Fruit fly (Drosophila melanogaster) whole organism, prepupa: Measurements from ENCODE around the gene CG6321.

Experiments
- Blimp-1 ChIP-seq: fragments of 200-800 bp; sonication (Bioruptor generic); optimal IDR thresholded peaks from 3 replicates; lab custom pipeline; 2017; ENCODE audit warnings: missing biosample characterization, missing genetic modification characterization, mild to moderate bottlenecking, moderate library complexity, missing genetic modification reagents
- CG10631 ChIP-seq: fragments of 200-800 bp; sonication (Bioruptor generic); optimal IDR thresholded peaks from 2 replicates; lab custom pipeline; 2016; ENCODE audit warnings: missing biosample characterization, missing genetic modification characterization
- CG10669 ChIP-seq: fragments of 200-800 bp; sonication (Bioruptor generic); optimal IDR thresholded peaks from 3 replicates; lab custom pipeline; 2018; ENCODE audit warnings: missing biosample characterization, mild to moderate bottlenecking, missing genetic modification characterization, moderate library complexity
- CG11294 ChIP-seq: fragments of 200-800 bp; sonication (Bioruptor generic); IDR thresholded peaks from 2 replicates; pipeline ENCODE4 v1.3.6; 2022; ENCODE audit warnings: missing biosample characterization, missing genetic modification characterization
- CG11762 ChIP-seq: fragments of 200-800 bp; sonication (Bioruptor generic); optimal IDR thresholded peaks from 3 replicates; lab custom pipeline; 2016; ENCODE audit warnings: missing biosample characterization, missing genetic modification characterization; ENCODE audit not compliant: insufficient read depth
- CG15336 ChIP-seq: fragments of 200-800 bp; sonication (Bioruptor generic); IDR thresholded peaks from 2 replicates; pipeline ENCODE4 v1.3.6; 2022; ENCODE audit warnings: missing biosample characterization, missing genetic modification characterization
- CG1621 ChIP-seq: fragments of 200-800 bp; sonication (Bioruptor generic); optimal IDR thresholded peaks from 3 replicates; lab custom pipeline; 2018; ENCODE audit warnings: missing biosample characterization, mild to moderate bottlenecking, missing genetic modification characterization
- CG31627 ChIP-seq: fragments of 200-800 bp; sonication (Bioruptor generic); optimal IDR thresholded peaks from 3 replicates; lab custom pipeline; 2016; ENCODE audit warnings: missing biosample characterization, missing genetic modification characterization
- CG32006 ChIP-seq: fragments of 200-800 bp; sonication (Bioruptor generic); optimal IDR thresholded peaks from 3 replicates; lab custom pipeline; 2017; ENCODE audit warnings: missing biosample characterization, mild to moderate bottlenecking, missing genetic modification characterization
- CG34406 ChIP-seq: fragments of 200-800 bp; sonication (Bioruptor generic); optimal IDR thresholded peaks from 3 replicates; lab custom pipeline; 2016; ENCODE audit warnings: missing biosample characterization, missing genetic modification characterization
- CG3919 ChIP-seq: fragments of 200-800 bp; sonication (Bioruptor generic); optimal IDR thresholded peaks from 3 replicates; lab custom pipeline; 2016; ENCODE audit warnings: missing biosample characterization, missing genetic modification characterization
- CG4318 ChIP-seq: fragments of 200-800 bp; sonication (Bioruptor generic); optimal IDR thresholded peaks from 3 replicates; lab custom pipeline; 2017; ENCODE audit warnings: missing biosample characterization, mild to moderate bottlenecking, missing genetic modification characterization
- CG6163 ChIP-seq: fragments of 200-800 bp; sonication (Bioruptor generic); IDR thresholded peaks from 3 replicates; pipeline ENCODE4 v1.3.6; 2022; ENCODE audit warnings: missing biosample characterization, missing genetic modification characterization
- CG6276 ChIP-seq: fragments of 200-800 bp; sonication (Bioruptor generic); optimal IDR thresholded peaks from 2 replicates; lab custom pipeline; 2017; ENCODE audit warnings: missing biosample characterization, mild to moderate bottlenecking, missing genetic modification characterization
- CG6792 ChIP-seq: fragments of 200-800 bp; sonication (Bioruptor generic); optimal IDR thresholded peaks from 3 replicates; lab custom pipeline; 2016; ENCODE audit warnings: missing biosample characterization, missing genetic modification characterization
- CG6808 ChIP-seq: fragments of 200-800 bp; sonication (Bioruptor generic); optimal IDR thresholded peaks from 3 replicates; lab custom pipeline; 2017; ENCODE audit warnings: missing biosample characterization, missing genetic modification characterization, mild to moderate bottlenecking, moderate library complexity, missing genetic modification reagents
- CG6854 ChIP-seq: fragments of 200-800 bp; sonication (Bioruptor generic); optimal IDR thresholded peaks from 2 replicates; lab custom pipeline; 2017; ENCODE audit warnings: missing biosample characterization, mild to moderate bottlenecking, missing genetic modification characterization
- CG8119 ChIP-seq: fragments of 200-800 bp; sonication (Bioruptor generic); IDR thresholded peaks from 3 replicates; pipeline ENCODE4 v1.3.6; 2022; ENCODE audit warnings: missing biosample characterization, missing genetic modification characterization
- CG8319 ChIP-seq: fragments of 200-800 bp; sonication (Bioruptor generic); optimal IDR thresholded peaks from 3 replicates; lab custom pipeline; 2016; ENCODE audit warnings: missing biosample characterization, missing genetic modification characterization
- CG8632 ChIP-seq: fragments of 200-800 bp; sonication (Bioruptor generic); optimal IDR thresholded peaks from 3 replicates; lab custom pipeline; 2016; ENCODE audit warnings: missing biosample characterization, missing genetic modification characterization
- CG9139 ChIP-seq: fragments of 200-800 bp; sonication (Bioruptor generic); optimal IDR thresholded peaks from 3 replicates; lab custom pipeline; 2017; ENCODE audit warnings: missing biosample characterization, mild to moderate bottlenecking, missing genetic modification characterization
- Eip78C ChIP-seq: fragments of 200-800 bp; sonication (Bioruptor generic); peaks from one replicate; lab custom pipeline; 2016; ENCODE audit warnings: missing biosample characterization, missing genetic modification characterization
- Eip93F ChIP-seq: fragments of 200-800 bp; sonication (Bioruptor generic); optimal IDR thresholded peaks from 2 replicates; lab custom pipeline; 2016; ENCODE audit warnings: missing biosample characterization, mild to moderate bottlenecking, missing genetic modification characterization
- Ets96B ChIP-seq: fragments of 200-800 bp; optimal IDR thresholded peaks from 2 replicates; lab custom pipeline; 2019; ENCODE audit warnings: missing biosample characterization, mild to moderate bottlenecking, missing genetic modification characterization, moderate library complexity
- Gug ChIP-seq: fragments of 200-800 bp; sonication (Bioruptor generic); IDR thresholded peaks from 2 replicates; pipeline ENCODE4 v1.3.6; 2022; ENCODE audit warnings: missing biosample characterization, missing genetic modification characterization
- Hr38 ChIP-seq: sonication (Bioruptor generic); optimal IDR thresholded peaks from 2 replicates; lab custom pipeline; 2016; ENCODE audit warnings: missing biosample characterization, missing genetic modification characterization
- Hr4 ChIP-seq: fragments of 200-800 bp; sonication (Bioruptor generic); optimal IDR thresholded peaks from 3 replicates; lab custom pipeline; 2016; ENCODE audit warnings: missing biosample characterization, missing genetic modification characterization
- Lpt ChIP-seq: fragments of 200-800 bp; sonication (Bioruptor generic); optimal IDR thresholded peaks from 3 replicates; lab custom pipeline; 2016; ENCODE audit warnings: missing biosample characterization, missing genetic modification characterization
- Met ChIP-seq: fragments of 200-800 bp; sonication (Bioruptor generic); optimal IDR thresholded peaks from 3 replicates; lab custom pipeline; 2016; ENCODE audit warnings: missing biosample characterization, missing genetic modification characterization
- OdsH ChIP-seq: fragments of 200-800 bp; sonication (Bioruptor generic); optimal IDR thresholded peaks from 3 replicates; lab custom pipeline; 2016; ENCODE audit warnings: missing biosample characterization, missing genetic modification characterization
- Smox ChIP-seq: fragments of 200-800 bp; sonication (Bioruptor generic); optimal IDR thresholded peaks from 3 replicates; lab custom pipeline; 2016; ENCODE audit warnings: missing biosample characterization, missing genetic modification characterization
- Sox102F ChIP-seq: fragments of 200-800 bp; sonication (Bioruptor generic); optimal IDR thresholded peaks from 2 replicates; lab custom pipeline; 2016; ENCODE audit warnings: missing biosample characterization, mild to moderate bottlenecking, missing genetic modification characterization
- Sox14 ChIP-seq: fragments of 200-800 bp; sonication (Bioruptor generic); optimal IDR thresholded peaks from 3 replicates; lab custom pipeline; 2016; ENCODE audit warnings: missing biosample characterization, missing genetic modification characterization
- Sox15 ChIP-seq: fragments of 200-800 bp; sonication (Bioruptor generic); optimal IDR thresholded peaks from 3 replicates; lab custom pipeline; 2016; ENCODE audit warnings: missing biosample characterization, missing genetic modification characterization
- acj6 ChIP-seq: fragments of 200-800 bp; sonication (Bioruptor generic); optimal IDR thresholded peaks from 3 replicates; lab custom pipeline; 2016; ENCODE audit warnings: missing biosample characterization, missing genetic modification characterization
- dac ChIP-seq: fragments of 200-800 bp; sonication (Bioruptor generic); optimal IDR thresholded peaks from 2 replicates; lab custom pipeline; 2017; ENCODE audit warnings: missing biosample characterization, mild to moderate bottlenecking, missing genetic modification characterization
- dsx ChIP-seq: fragments of 200-800 bp; optimal IDR thresholded peaks from 3 replicates; lab custom pipeline; 2019; ENCODE audit warnings: missing biosample characterization, mild to moderate bottlenecking, missing genetic modification characterization, moderate library complexity; ENCODE audit not compliant: poor library complexity, severe bottlenecking
- esn ChIP-seq: fragments of 200-800 bp; sonication (Bioruptor generic); optimal IDR thresholded peaks from 2 replicates; lab custom pipeline; 2016; ENCODE audit warnings: missing biosample characterization, mild to moderate bottlenecking, missing genetic modification characterization, moderate library complexity
- fd59A ChIP-seq: fragments of 200-800 bp; sonication (Bioruptor generic); optimal IDR thresholded peaks from 2 replicates; lab custom pipeline; 2017; ENCODE audit warnings: missing biosample characterization, mild to moderate bottlenecking, missing genetic modification characterization, missing genetic modification reagents
- fd85E ChIP-seq: fragments of 200-800 bp; sonication (Bioruptor generic); optimal IDR thresholded peaks from 3 replicates; lab custom pipeline; 2016; ENCODE audit warnings: missing biosample characterization, missing genetic modification characterization
- fkh ChIP-seq: fragments of 200-800 bp; sonication (Bioruptor generic); optimal IDR thresholded peaks from 3 replicates; lab custom pipeline; 2017; ENCODE audit warnings: missing biosample characterization, mild to moderate bottlenecking, missing genetic modification characterization, moderate library complexity
- lz ChIP-seq: fragments of 200-800 bp; sonication (Bioruptor generic); optimal IDR thresholded peaks from 3 replicates; lab custom pipeline; 2016; ENCODE audit warnings: missing biosample characterization, missing genetic modification characterization
- pdm3 ChIP-seq: fragments of 200-800 bp; sonication (Bioruptor generic); optimal IDR thresholded peaks from 3 replicates; lab custom pipeline; 2016; ENCODE audit warnings: missing biosample characterization, missing genetic modification characterization
- salr ChIP-seq, 2 experiments: fragments of 200-800 bp; sonication (Bioruptor generic); optimal IDR thresholded peaks; 3 replicates each; lab custom pipeline; 2016 to 2018; ENCODE audit warnings: missing biosample characterization in 2 of 2, missing genetic modification characterization in 2 of 2, mild to moderate bottlenecking in 1 of 2
- spab ChIP-seq: fragments of 200-800 bp; sonication (Bioruptor generic); optimal IDR thresholded peaks from 2 replicates; lab custom pipeline; 2017; ENCODE audit warnings: missing biosample characterization, mild to moderate bottlenecking, missing genetic modification characterization, missing genetic modification reagents
- svp ChIP-seq: fragments of 200-800 bp; sonication (Bioruptor generic); peaks from one replicate; lab custom pipeline; 2016; ENCODE audit warnings: missing biosample characterization, missing genetic modification characterization
- topi ChIP-seq: fragments of 200-800 bp; sonication (Bioruptor generic); optimal IDR thresholded peaks from 3 replicates; lab custom pipeline; 2016; ENCODE audit warnings: missing biosample characterization, missing genetic modification characterization

CG6321 gene

dm6 chr3L:11033327-11033975 lies 27.6 kb downstream of the CG6321 start (continued):
- TF ChIP-seq CG6854 (GFP tag; lab: Kevin White, UChicago) (peak; percentile 26), CG11762 (GFP tag; lab: Kevin White, UChicago) (peak; percentile 66), Sox15 (GFP tag; lab: Kevin White, UChicago) (peak; percentile 41), CG11294 (GFP tag; lab: Robert Waterston, UW) (0 out of 2 replicates have a peak, but pooled peaks have one; percentile 14), CG10669 (GFP tag; lab: Kevin White, UChicago) (peak; percentile 74), Ets96B (tag; lab: Kevin White, UChicago) (peak; percentile 85), topi (GFP tag; lab: Kevin White, UChicago) (peak; percentile 76), CG6163 (GFP tag; lab: Robert Waterston, UW) (peak; percentile 79), Sox102F (GFP tag; lab: Kevin White, UChicago) (peak; percentile 56), CG32006 (GFP tag; lab: Kevin White, UChicago) (peak; percentile 79), fd85E (GFP tag; lab: Kevin White, UChicago) (no peak), acj6 (GFP tag; lab: Kevin White, UChicago) (peak; percentile 74), CG6808 (GFP tag; lab: Kevin White, UChicago) (peak; percentile 80), Eip78C (GFP tag; lab: Kevin White, UChicago) (peak; percentile 96), Eip93F (GFP tag; lab: Kevin White, UChicago) (no peak), Blimp-1 (peak; percentile 70)

DNA sequence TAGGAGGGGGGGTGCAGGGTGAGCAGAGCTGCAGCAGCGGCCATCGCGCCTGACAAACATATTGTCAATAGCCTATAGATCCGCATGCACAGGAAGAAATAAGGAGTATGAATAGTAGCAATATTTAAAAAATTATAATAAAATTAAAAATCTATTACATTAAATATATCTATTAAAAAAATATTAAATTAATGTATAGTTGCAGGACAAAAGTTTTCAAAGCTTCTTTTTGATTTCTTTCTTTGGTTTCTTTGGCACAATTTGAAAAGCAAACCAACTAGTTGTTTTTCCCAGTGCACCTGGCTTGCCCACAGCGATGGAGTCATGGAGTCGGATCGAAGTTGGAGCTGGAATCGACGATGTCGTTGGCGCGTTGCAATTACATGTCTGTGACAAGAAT lies 29.2 kb downstream of the CG6321 start:
- peak; percentile 30 for TF ChIP-seq CG4318 (GFP tag; lab: Kevin White, UChicago)
- peak; percentile 62 for TF ChIP-seq Ets96B (tag; lab: Kevin White, UChicago)
- TF ChIP-seq spab (GFP tag; lab: Kevin White, UChicago) = peak; percentile 14
- TF ChIP-seq dsx = peak; percentile 49
- TF ChIP-seq Lpt = peak; percentile 25
- no peak for TF ChIP-seq Hr38 (GFP tag; lab: Kevin White, UChicago)
- no peak for TF ChIP-seq CG8319 (GFP tag; lab: Kevin White, UChicago)
- TF ChIP-seq CG6792 (GFP tag; lab: Kevin White, UChicago) = peak; percentile 13
- peak; percentile 77 for TF ChIP-seq CG8119
- TF ChIP-seq fd85E (GFP tag; lab: Kevin White, UChicago) = no peak
- no peak for TF ChIP-seq fd59A (GFP tag; lab: Kevin White, UChicago)
- TF ChIP-seq CG6163 (GFP tag; lab: Robert Waterston, UW) = peak; percentile 59; the same call in 1 of the 3 replicates
- no peak for TF ChIP-seq CG11762 (GFP tag; lab: Kevin White, UChicago)
- no peak for TF ChIP-seq CG31627 (GFP tag; lab: Kevin White, UChicago)
- TF ChIP-seq esn (GFP tag; lab: Kevin White, UChicago) = no peak
- TF ChIP-seq CG6808 (GFP tag; lab: Kevin White, UChicago) = peak; percentile 29
- no peak for TF ChIP-seq Eip93F (GFP tag; lab: Kevin White, UChicago)
- peak; percentile 21 for TF ChIP-seq dac (GFP tag; lab: Kevin White, UChicago)
- peak; percentile 54 for TF ChIP-seq CG10631
- TF ChIP-seq CG34406 = peak; percentile 46
- TF ChIP-seq Met (GFP tag; lab: Kevin White, UChicago) = no peak
- TF ChIP-seq CG15336 (GFP tag; lab: Robert Waterston, UW) = peak; percentile 79
- TF ChIP-seq CG10669 (GFP tag; lab: Kevin White, UChicago) = peak; percentile 43
- peak; percentile 29; the same call in 1 of the 2 replicates for TF ChIP-seq Gug (GFP tag; lab: Robert Waterston, UW)
- peak; percentile 18 for TF ChIP-seq CG9139 (GFP tag; lab: Kevin White, UChicago)
- TF ChIP-seq CG3919 (GFP tag; lab: Kevin White, UChicago) = peak; percentile 47
- peak; percentile 35 for TF ChIP-seq OdsH
- TF ChIP-seq topi (GFP tag; lab: Kevin White, UChicago) = no peak
- peak in 1 of 2 experiments; percentile 39 for TF ChIP-seq salr (GFP tag; optimal IDR thresholded peaks at IDR 0.05; lab: Kevin White, UChicago)
- TF ChIP-seq CG11294 (GFP tag; lab: Robert Waterston, UW) = no peak
- TF ChIP-seq CG1621 (tag; lab: Kevin White, UChicago) = peak; percentile 6
- TF ChIP-seq lz = no peak
- no peak for TF ChIP-seq fkh
- no peak for TF ChIP-seq pdm3 (GFP tag; lab: Kevin White, UChicago)
- peak; percentile 65 for TF ChIP-seq svp (GFP tag; lab: Kevin White, UChicago)
- TF ChIP-seq Smox (GFP tag; lab: Kevin White, UChicago) = no peak
- peak; percentile 45 for TF ChIP-seq CG8632
- peak; percentile 59 for TF ChIP-seq CG6276 (GFP tag; lab: Kevin White, UChicago)
- TF ChIP-seq Sox14 (GFP tag; lab: Kevin White, UChicago) = no peak
- peak; percentile 10 for TF ChIP-seq acj6 (GFP tag; lab: Kevin White, UChicago)
- peak; percentile 48 for TF ChIP-seq Hr4 (GFP tag; lab: Kevin White, UChicago)
